Fruit fly (Drosophila melanogaster): ENCODE data around the gene CG34150.

Gene CG34150

dm6 chr3R:24851429-24851828, 37.4 kb downstream of the CG34150 start, which contains the start of gene Nct:
TSS of gene Nct (plus strand) at chr3R:24851601.
- TF ChIP-seq Rel (GFP tag; optimal IDR thresholded peaks at IDR 0.05) (no peak), Rel (tag; optimal IDR thresholded peaks at IDR 0.05) (peak; percentile 59), usp (GFP tag; optimal IDR thresholded peaks at IDR 0.05) (no peak)

- TF ChIP-seq woc (GFP tag; optimal IDR thresholded peaks at IDR 0.05) (no peak), h (GFP tag; optimal IDR thresholded peaks at IDR 0.05) (no peak), Vsx2 (GFP tag; optimal IDR thresholded peaks at IDR 0.05; ENCODE audit: partially characterized antibody) (no peak), CrebA (GFP tag; optimal IDR thresholded peaks at IDR 0.05; ENCODE audit: borderline replicate concordance) (no peak)
These were observed 42.1 kb downstream of the CG34150 start, which contains the start of gene HDAC11 for dm6 chr3R:24856143-24856542. TSS of gene HDAC11 (minus strand) at chr3R:24856243.

- TF ChIP-seq Hr83 (GFP tag; optimal IDR thresholded peaks at IDR 0.05; ENCODE audit: poor library complexity, severe bottlenecking) = no peak
- no peak for TF ChIP-seq lola (GFP tag; optimal IDR thresholded peaks at IDR 0.05)
- no peak for TF ChIP-seq Dfd (GFP tag; optimal IDR thresholded peaks at IDR 0.05)
- TF ChIP-seq CG32264 (GFP tag; optimal IDR thresholded peaks at IDR 0.05) = no peak
These were observed 43.4 kb downstream of the CG34150 start, which contains the start of gene CAH4 for dm6 chr3R:24857459-24857858. TSS of gene CAH4 (minus strand) at chr3R:24857559.

- TF ChIP-seq woc (GFP tag; optimal IDR thresholded peaks at IDR 0.05) (no peak), dsf (GFP tag; optimal IDR thresholded peaks at IDR 0.05; ENCODE audit: borderline replicate concordance) (no peak), h (GFP tag; optimal IDR thresholded peaks at IDR 0.05) (no peak), Rel (GFP tag; optimal IDR thresholded peaks at IDR 0.05) (no peak), Rel (tag; optimal IDR thresholded peaks at IDR 0.05) (no peak), dmrt93B (GFP tag; optimal IDR thresholded peaks at IDR 0.05) (no peak), HLH106 (tag; optimal IDR thresholded peaks at IDR 0.05) (no peak), psq (GFP tag; optimal IDR thresholded peaks at IDR 0.05) (no peak), CG9705 (GFP tag; optimal IDR thresholded peaks at IDR 0.05) (no peak), sage (GFP tag; optimal IDR thresholded peaks at IDR 0.05) (no peak), Abd-B (GFP tag; optimal IDR thresholded peaks at IDR 0.05) (no peak), usp (GFP tag; optimal IDR thresholded peaks at IDR 0.05) (no peak), ey (GFP tag; optimal IDR thresholded peaks at IDR 0.05) (no peak), OdsH (GFP tag; optimal IDR thresholded peaks at IDR 0.05) (no peak), Dif (GFP tag; optimal IDR thresholded peaks at IDR 0.05; ENCODE audit: partially characterized antibody) (no peak), CrebA (GFP tag; optimal IDR thresholded peaks at IDR 0.05; ENCODE audit: borderline replicate concordance) (no peak), Sp1 (GFP tag; optimal IDR thresholded peaks at IDR 0.05) (no peak), CG32264 (GFP tag; optimal IDR thresholded peaks at IDR 0.05) (no peak), Mio (GFP tag; optimal IDR thresholded peaks at IDR 0.05) (no peak), Dfd (GFP tag; optimal IDR thresholded peaks at IDR 0.05) (no peak)
These were observed 45.6 kb downstream of the CG34150 start, which contains the start of gene ppk22 for dm6 chr3R:24859701-24860100. TSS of gene ppk22 (minus strand) at chr3R:24859801.

- TF ChIP-seq h (GFP tag; optimal IDR thresholded peaks at IDR 0.05) = peak; percentile 11
- TF ChIP-seq Vsx2 (GFP tag; optimal IDR thresholded peaks at IDR 0.05; ENCODE audit: partially characterized antibody) = no peak
These were observed 46.3 kb downstream of the CG34150 start, which contains the start of gene CG13639 for dm6 chr3R:24860316-24860826. TSS of gene CG13639 (minus strand) at chr3R:24860366.

- no peak for TF ChIP-seq Dif (GFP tag; optimal IDR thresholded peaks at IDR 0.05; ENCODE audit: partially characterized antibody)
- no peak for TF ChIP-seq jim (GFP tag; optimal IDR thresholded peaks at IDR 0.05)
- TF ChIP-seq CG9705 (GFP tag; optimal IDR thresholded peaks at IDR 0.05) = no peak
These were observed 48.0 kb downstream of the CG34150 start, which contains the start of gene CG13640 for dm6 chr3R:24862065-24862464. TSS of gene CG13640 (minus strand) at chr3R:24862165.

- TF ChIP-seq Rel (GFP tag; optimal IDR thresholded peaks at IDR 0.05) (no peak), Rel (tag; optimal IDR thresholded peaks at IDR 0.05) (peak; percentile 93), Hr83 (GFP tag; optimal IDR thresholded peaks at IDR 0.05; ENCODE audit: poor library complexity, severe bottlenecking) (no peak)
These were observed 48.6 kb downstream of the CG34150 start, which contains the start of gene CG7016 for dm6 chr3R:24862574-24863089. TSS of gene CG7016 (plus strand) at chr3R:24862931.
